Worm (Caenorhabditis elegans) whole organism, L4/young adult: ENCODE results near the gene W06A7.4.

ENCODE experiments used
- W03F9.2 ChIP-seq: fragments of 150-350 bp; optimal IDR thresholded peaks from 2 replicates; lab custom pipeline; 2014; ENCODE audit warnings: missing biosample characterization, missing genetic modification characterization
- him-1 ChIP-seq: sonication (generic microtip); optimal IDR thresholded peaks from 2 replicates; lab custom pipeline; 2016; ENCODE audit warnings: missing genotype, missing genetic modification reagents, missing genetic modification characterization, missing compliant biosample characterization

DNA sequence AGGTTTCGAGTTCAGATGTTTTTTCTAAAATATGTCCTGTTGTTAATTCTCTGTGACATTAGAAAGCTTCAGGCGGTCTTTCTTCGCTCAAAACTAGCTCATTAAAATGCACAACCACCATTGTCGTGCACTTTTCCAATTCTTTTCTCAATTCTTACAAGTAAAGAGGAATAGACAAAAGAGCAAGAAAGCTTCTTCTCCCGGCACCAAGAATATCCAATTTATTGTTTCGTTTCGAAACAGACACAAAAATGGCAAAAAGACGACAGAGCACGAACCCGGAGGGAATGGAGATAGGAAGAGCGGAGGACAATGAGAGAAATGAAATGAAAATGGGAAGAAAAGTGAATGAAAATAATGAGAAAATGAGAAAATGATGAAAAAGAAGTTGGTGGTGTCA lies 28.4 kb downstream of the W06A7.4 start:
- TF ChIP-seq him-1 = no peak
- TF ChIP-seq W03F9.2 = no peak
